Worm (Caenorhabditis elegans): ENCODE data around the gene cpf-2.

cpf-2 gene

ce11 chrIII:13258752-13259151 is 9.9 kb downstream of the cpf-2 start (continued):
- TF ChIP-seq efl-1 (optimal IDR thresholded peaks at IDR 0.05) (peak; percentile 39 to 57), efl-1 (GFP tag; optimal IDR thresholded peaks at IDR 0.05 in 1 of 2) (peak; percentile 41 to 91), unc-130 (tag; optimal IDR thresholded peaks at IDR 0.05) (peak; percentile 13)

DNA sequence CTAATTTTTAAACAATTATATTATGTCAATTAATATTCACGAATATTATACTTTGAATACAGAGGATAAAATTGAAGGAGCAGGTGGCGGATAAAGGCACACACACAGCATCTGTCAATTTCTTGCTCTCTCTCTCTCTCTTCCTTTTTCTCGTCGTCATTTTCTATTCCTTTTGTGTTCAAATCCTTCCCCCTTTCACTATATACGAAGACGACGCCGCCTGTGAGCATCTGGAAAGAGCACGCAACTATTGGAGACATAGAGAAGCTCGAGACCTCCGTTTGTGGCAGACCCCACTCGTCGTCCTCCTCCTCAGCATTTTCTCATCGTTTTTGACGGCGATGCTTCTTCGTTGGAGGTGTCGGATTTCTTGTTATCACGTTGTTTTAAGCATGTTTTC is 10.5 kb downstream of the cpf-2 start:
- TF ChIP-seq lin-39 (tag; optimal IDR thresholded peaks at IDR 0.05): no peak
- TF ChIP-seq xbp-1 (tag; optimal IDR thresholded peaks at IDR 0.05): no peak
- no peak for TF ChIP-seq ceh-8 (GFP tag; optimal IDR thresholded peaks at IDR 0.05)
- no peak for TF ChIP-seq elt-2 (tag; optimal IDR thresholded peaks at IDR 0.05)
- no peak for TF ChIP-seq fkh-4 (tag; optimal IDR thresholded peaks at IDR 0.05; ENCODE audit: borderline replicate concordance)
- no peak for TF ChIP-seq C34B4.2 (tag; optimal IDR thresholded peaks at IDR 0.05)
- no peak for TF ChIP-seq unc-62 (GFP tag; optimal IDR thresholded peaks at IDR 0.05)
- no peak for TF ChIP-seq pqm-1 (tag; optimal IDR thresholded peaks at IDR 0.05)
- peak in 1 of 2 experiments; percentile 29 for TF ChIP-seq lsy-2 (tag; optimal IDR thresholded peaks at IDR 0.05)
- TF ChIP-seq ceh-88 (GFP tag; IDR thresholded peaks at IDR 0.05): no peak
- TF ChIP-seq F16B12.6 (tag; optimal IDR thresholded peaks at IDR 0.05): peak; percentile 19
- TF ChIP-seq ztf-4 (tag; optimal IDR thresholded peaks at IDR 0.05): no peak
- TF ChIP-seq lin-35 (GFP tag; optimal IDR thresholded peaks at IDR 0.05): peak in 1 of 2 experiments; percentile 63
- peak; percentile 17 for TF ChIP-seq dsc-1 (tag; optimal IDR thresholded peaks at IDR 0.05)
- TF ChIP-seq blmp-1 (tag; optimal IDR thresholded peaks at IDR 0.05): no peak
- TF ChIP-seq rnt-1 (tag; optimal IDR thresholded peaks at IDR 0.05): no peak
- peak; percentile 31 for TF ChIP-seq nhr-47 (tag; optimal IDR thresholded peaks at IDR 0.05)
- TF ChIP-seq ces-1 (GFP tag; optimal IDR thresholded peaks at IDR 0.05): no peak
- peak; percentile 5; the same call in 1 of the 2 replicates for TF ChIP-seq isw-1 (GFP tag; IDR thresholded peaks at IDR 0.05)
- no peak for TF ChIP-seq mef-2 (tag; optimal IDR thresholded peaks at IDR 0.05)
- peak; percentile 39 for TF ChIP-seq nhr-71 (tag; optimal IDR thresholded peaks at IDR 0.05)
- peak; percentile 43 for TF ChIP-seq swsn-7 (tag; optimal IDR thresholded peaks at IDR 0.05)
- no peak for TF ChIP-seq ets-5 (GFP tag; IDR thresholded peaks at IDR 0.05)
- TF ChIP-seq dpl-1 (GFP tag; optimal IDR thresholded peaks at IDR 0.05): peak in 1 of 3 experiments; percentile 42
- peak in 2 of 3 experiments; percentile 10 to 27 for TF ChIP-seq ceh-82 (tag; optimal IDR thresholded peaks at IDR 0.05)
- TF ChIP-seq mab-9 (GFP tag; IDR thresholded peaks at IDR 0.05): no peak
- TF ChIP-seq nhr-90 (tag; optimal IDR thresholded peaks at IDR 0.05; ENCODE audit: poor library complexity): no peak
- no peak for TF ChIP-seq nhr-237 (tag; optimal IDR thresholded peaks at IDR 0.05)
- TF ChIP-seq unc-30 (tag; optimal IDR thresholded peaks at IDR 0.05): no peak
- TF ChIP-seq snu-23 (GFP tag; optimal IDR thresholded peaks at IDR 0.05): peak; percentile 34
- TF ChIP-seq unc-130 (tag; optimal IDR thresholded peaks at IDR 0.05): no peak
- no peak for TF ChIP-seq alr-1 (tag; optimal IDR thresholded peaks at IDR 0.05; ENCODE audit: borderline replicate concordance)
- peak; percentile 14 for TF ChIP-seq tbx-2 (tag; optimal IDR thresholded peaks at IDR 0.05)
- no peak for TF ChIP-seq sptf-1 (tag; optimal IDR thresholded peaks at IDR 0.05)
- no peak for TF ChIP-seq sup-37 (GFP tag; optimal IDR thresholded peaks at IDR 0.05)
- TF ChIP-seq efl-1 (optimal IDR thresholded peaks at IDR 0.05): peak; percentile 45 to 57
- TF ChIP-seq efl-1 (GFP tag; optimal IDR thresholded peaks at IDR 0.05 in 1 of 2): peak in 1 of 2 experiments; percentile 28
- TF ChIP-seq nhr-11 (tag; optimal IDR thresholded peaks at IDR 0.05): no peak
- no peak for TF ChIP-seq C04F5.9 (tag; optimal IDR thresholded peaks at IDR 0.05)
- TF ChIP-seq fkh-10 (GFP tag; optimal IDR thresholded peaks at IDR 0.05): no peak
- no peak for TF ChIP-seq zip-4 (GFP tag; optimal IDR thresholded peaks at IDR 0.05)
- no peak for TF ChIP-seq fos-1 (tag; optimal IDR thresholded peaks at IDR 0.05)
- no peak for TF ChIP-seq sox-4 (tag; optimal IDR thresholded peaks at IDR 0.05)
- TF ChIP-seq aly-2 (tag; optimal IDR thresholded peaks at IDR 0.05): no peak
- TF ChIP-seq lin-14 (GFP tag; optimal IDR thresholded peaks at IDR 0.05): peak; percentile 71
- peak; percentile 67 for TF ChIP-seq fkh-8 (tag; optimal IDR thresholded peaks at IDR 0.05)
- TF ChIP-seq irx-1 (tag; optimal IDR thresholded peaks at IDR 0.05): no peak
- no peak for TF ChIP-seq lin-15B (tag; optimal IDR thresholded peaks at IDR 0.05)
- TF ChIP-seq nhr-19 (GFP tag; conservative IDR thresholded peaks at IDR 0.05): no peak
- no peak for TF ChIP-seq pax-3 (tag; optimal IDR thresholded peaks at IDR 0.05)
- TF ChIP-seq unc-86 (tag; optimal IDR thresholded peaks at IDR 0.05): peak; percentile 37

Data from whole organism, L1 larva.